Fruit fly (Drosophila melanogaster) whole organism, embryonic: Measurements from ENCODE around the gene CG33514.
A peak's percentile ranks its signal among the peaks of the same experiment; 100 is the strongest.

Experiments used
- ATbp ChIP-seq: fragments of 200-800 bp; sonication (Bioruptor generic); optimal IDR thresholded peaks from 2 replicates; lab custom pipeline; 2017; ENCODE audit warnings: missing biosample characterization, mild to moderate bottlenecking, missing genetic modification characterization, missing genetic modification reagents
- Atf3 ChIP-seq: fragments of 200-800 bp; sonication (Bioruptor generic); optimal IDR thresholded peaks from 3 replicates; lab custom pipeline; 2016; ENCODE audit warnings: missing biosample characterization, missing genetic modification characterization
- CG1024 ChIP-seq: fragments of 200-800 bp; sonication (Bioruptor generic); IDR thresholded peaks from 2 replicates; pipeline ENCODE4 v1.3.6; 2022; ENCODE audit warnings: missing biosample characterization, missing genetic modification characterization
- CG10431 ChIP-seq: fragments of 200-800 bp; sonication (Bioruptor generic); optimal IDR thresholded peaks from 3 replicates; lab custom pipeline; 2018; ENCODE audit warnings: missing biosample characterization, mild to moderate bottlenecking, missing genetic modification characterization
- CG11504 ChIP-seq: fragments of 200-800 bp; sonication (Bioruptor generic); optimal IDR thresholded peaks from 3 replicates; lab custom pipeline; 2019; ENCODE audit warnings: missing biosample characterization, mild to moderate bottlenecking, missing genetic modification characterization, moderate library complexity
- CG12391 ChIP-seq: fragments of 200-800 bp; sonication (Bioruptor generic); optimal IDR thresholded peaks from 3 replicates; lab custom pipeline; 2018; ENCODE audit warnings: missing biosample characterization, mild to moderate bottlenecking, missing genetic modification characterization, moderate library complexity
- CG14860 ChIP-seq: fragments of 200-800 bp; sonication (Bioruptor generic); IDR thresholded peaks from 3 replicates; pipeline ENCODE4 v1.3.6; 2022; ENCODE audit warnings: missing biosample characterization, missing genetic modification characterization; ENCODE audit not compliant: partially characterized antibody
- CG14965 ChIP-seq: fragments of 200-800 bp; sonication (Bioruptor generic); optimal IDR thresholded peaks from 2 replicates; lab custom pipeline; 2016; ENCODE audit warnings: missing biosample characterization, missing genetic modification characterization, borderline replicate concordance
- CG16863 ChIP-seq: fragments of 200-800 bp; sonication (Bioruptor generic); optimal IDR thresholded peaks from 3 replicates; lab custom pipeline; 2016; ENCODE audit warnings: missing biosample characterization, missing genetic modification characterization
- CG17186 ChIP-seq: fragments of 200-800 bp; sonication (Bioruptor generic); optimal IDR thresholded peaks from 3 replicates; lab custom pipeline; 2017; ENCODE audit warnings: missing biosample characterization, missing genetic modification reagents, missing genetic modification characterization
- CG17328 ChIP-seq: fragments of 200-800 bp; sonication (Bioruptor generic); IDR thresholded peaks from 2 replicates; pipeline ENCODE4 v1.3.6; 2022; ENCODE audit warnings: missing biosample characterization, missing genetic modification characterization
- CG17359 ChIP-seq: fragments of 200-800 bp; sonication (Bioruptor generic); optimal IDR thresholded peaks from 3 replicates; lab custom pipeline; 2018; ENCODE audit warnings: missing biosample characterization, mild to moderate bottlenecking, missing genetic modification characterization, moderate library complexity
- CG17361 ChIP-seq: fragments of 200-800 bp; sonication (Bioruptor generic); IDR thresholded peaks from 3 replicates; pipeline ENCODE4 v1.3.6; 2022; ENCODE audit warnings: missing biosample characterization, missing genetic modification characterization
- CG2678 ChIP-seq: fragments of 200-800 bp; sonication (Bioruptor generic); optimal IDR thresholded peaks from 3 replicates; lab custom pipeline; 2019; ENCODE audit warnings: missing biosample characterization, mild to moderate bottlenecking, missing genetic modification characterization, moderate library complexity
- CG2875 ChIP-seq: fragments of 200-800 bp; sonication (Bioruptor generic); optimal IDR thresholded peaks from 2 replicates; lab custom pipeline; 2017; ENCODE audit warnings: missing biosample characterization, mild to moderate bottlenecking, missing genetic modification characterization, missing genetic modification reagents
- CG4282 ChIP-seq: fragments of 200-800 bp; sonication (Bioruptor generic); optimal IDR thresholded peaks from 2 replicates; lab custom pipeline; 2016; ENCODE audit warnings: missing biosample characterization, missing genetic modification characterization
- CG4360 ChIP-seq: fragments of 200-800 bp; sonication (Bioruptor generic); IDR thresholded peaks from 2 replicates; pipeline ENCODE4 v1.3.6; 2022; ENCODE audit warnings: missing biosample characterization, missing genetic modification characterization
- CG6689 ChIP-seq: fragments of 200-800 bp; sonication (Bioruptor generic); IDR thresholded peaks from 2 replicates; pipeline ENCODE4 v1.3.6; 2022; ENCODE audit warnings: missing biosample characterization, missing genetic modification characterization
- CG7745 ChIP-seq: fragments of 200-800 bp; sonication (Bioruptor generic); optimal IDR thresholded peaks from 2 replicates; lab custom pipeline; 2018; ENCODE audit warnings: missing biosample characterization, mild to moderate bottlenecking, missing genetic modification characterization, moderate library complexity
- CG8924 ChIP-seq: fragments of 200-800 bp; optimal IDR thresholded peaks from 3 replicates; lab custom pipeline; 2019; ENCODE audit warnings: missing biosample characterization, mild to moderate bottlenecking, missing genetic modification characterization, moderate library complexity
- CrebB ChIP-seq: fragments of 200-800 bp; sonication (Bioruptor generic); optimal IDR thresholded peaks from 3 replicates; lab custom pipeline; 2018; ENCODE audit warnings: missing biosample characterization, mild to moderate bottlenecking, missing genetic modification characterization
- D19A ChIP-seq: fragments of 200-800 bp; optimal IDR thresholded peaks from 3 replicates; lab custom pipeline; 2019; ENCODE audit warnings: missing biosample characterization, mild to moderate bottlenecking, missing genetic modification characterization, moderate library complexity
- Dll ChIP-seq: fragments of 200-800 bp; sonication (Bioruptor generic); IDR thresholded peaks from 4 replicates; pipeline ENCODE4 v1.3.6; 2022; ENCODE audit warnings: missing biosample characterization, missing genetic modification characterization; ENCODE audit not compliant: partially characterized antibody
- Eip74EF ChIP-seq, 2 experiments: fragments of 200-800 bp in 1 of 2; fragments of >200 bp in 1 of 2; sonication (Bioruptor generic) in 1 of 2; optimal IDR thresholded peaks; 2 replicates each; lab custom pipeline; 2017 to 2019; ENCODE audit warnings: missing biosample characterization in 2 of 2, missing genetic modification characterization in 2 of 2, mild to moderate bottlenecking in 1 of 2, moderate library complexity in 1 of 2
- HLH3B ChIP-seq: fragments of 200-800 bp; sonication (Bioruptor generic); IDR thresholded peaks from 2 replicates; pipeline ENCODE4 v1.3.6; 2022; ENCODE audit warnings: missing biosample characterization, missing genetic modification characterization
- Nf-YA ChIP-seq: fragments of 200-800 bp; sonication (Bioruptor generic); IDR thresholded peaks from 2 replicates; pipeline ENCODE4 v1.3.6; 2022; ENCODE audit warnings: missing biosample characterization, missing genetic modification characterization
- Nf-YB ChIP-seq: fragments of 200-800 bp; sonication (Bioruptor generic); optimal IDR thresholded peaks from 3 replicates; lab custom pipeline; 2019; ENCODE audit warnings: missing biosample characterization, mild to moderate bottlenecking, missing genetic modification characterization, moderate library complexity
- Ptx1 ChIP-seq: fragments of 200-800 bp; sonication (Bioruptor generic); IDR thresholded peaks from 2 replicates; pipeline ENCODE4 v1.3.6; 2022; ENCODE audit warnings: missing biosample characterization, missing genetic modification characterization
- Sox102F ChIP-seq: fragments of 200-800 bp; sonication (Bioruptor generic); optimal IDR thresholded peaks from 2 replicates; lab custom pipeline; 2018; ENCODE audit warnings: missing biosample characterization, mild to moderate bottlenecking, missing genetic modification characterization, moderate library complexity
- Spps ChIP-seq: fragments of 200-800 bp; sonication (Bioruptor generic); optimal IDR thresholded peaks from 2 replicates; lab custom pipeline; 2018; ENCODE audit warnings: missing biosample characterization, mild to moderate bottlenecking, missing genetic modification characterization
- Sry-δ ChIP-seq: fragments of 200-800 bp; sonication (Bioruptor generic); optimal IDR thresholded peaks from 2 replicates; lab custom pipeline; 2016; ENCODE audit warnings: missing biosample characterization, missing genetic modification characterization
- Ssrp ChIP-seq: fragments of 200-800 bp; sonication (Bioruptor generic); optimal IDR thresholded peaks from 2 replicates; lab custom pipeline; 2018; ENCODE audit warnings: missing biosample characterization, mild to moderate bottlenecking, missing genetic modification characterization, moderate library complexity
- Stat92E ChIP-seq, 3 experiments: fragments of >200 bp in 2 of 3; fragments of 200-800 bp in 1 of 3; sonication (Bioruptor generic) in 1 of 3; optimal IDR thresholded peaks; 2 replicates each; lab custom pipeline; 2017 to 2019; ENCODE audit warnings: missing biosample characterization in 3 of 3, missing genetic modification characterization in 3 of 3, mild to moderate bottlenecking in 1 of 3, moderate library complexity in 1 of 3
- Vsx1 ChIP-seq: fragments of 200-800 bp; sonication (Bioruptor generic); optimal IDR thresholded peaks from 2 replicates; lab custom pipeline; 2017; ENCODE audit warnings: missing biosample characterization, mild to moderate bottlenecking, missing genetic modification characterization, missing genetic modification reagents
- Xrp1 ChIP-seq: fragments of 200-800 bp; sonication (Bioruptor generic); IDR thresholded peaks from 2 replicates; pipeline ENCODE4 v1.3.6; 2022; ENCODE audit warnings: missing biosample characterization, missing genetic modification characterization
- bigmax ChIP-seq: fragments of 200-800 bp; sonication (Bioruptor generic); optimal IDR thresholded peaks from 2 replicates; lab custom pipeline; 2018; ENCODE audit warnings: missing biosample characterization, mild to moderate bottlenecking, missing genetic modification characterization
- crc ChIP-seq: fragments of 200-800 bp; sonication (Bioruptor generic); optimal IDR thresholded peaks from 2 replicates; lab custom pipeline; 2016; ENCODE audit warnings: missing biosample characterization, missing genetic modification characterization
- dysf ChIP-seq: fragments of 200-800 bp; sonication (Bioruptor generic); IDR thresholded peaks from 3 replicates; pipeline ENCODE4 v1.3.6; 2022; ENCODE audit warnings: missing biosample characterization, missing genetic modification characterization
- fd96Cb ChIP-seq: fragments of 200-800 bp; sonication (Bioruptor generic); optimal IDR thresholded peaks from 2 replicates; lab custom pipeline; 2018; ENCODE audit warnings: missing biosample characterization, mild to moderate bottlenecking, missing genetic modification characterization, moderate library complexity
- grau ChIP-seq: fragments of 200-800 bp; optimal IDR thresholded peaks from 3 replicates; lab custom pipeline; 2019; ENCODE audit warnings: missing biosample characterization, mild to moderate bottlenecking, missing genetic modification characterization, moderate library complexity
- mirr ChIP-seq: fragments of 200-800 bp; sonication (Bioruptor generic); optimal IDR thresholded peaks from 3 replicates; lab custom pipeline; 2018; ENCODE audit warnings: missing biosample characterization, mild to moderate bottlenecking, missing genetic modification characterization
- nom ChIP-seq: fragments of 200-800 bp; sonication (Bioruptor generic); optimal IDR thresholded peaks from 2 replicates; lab custom pipeline; 2017; ENCODE audit warnings: missing biosample characterization, missing genetic modification characterization, mild to moderate bottlenecking, moderate library complexity, missing genetic modification reagents
- prd ChIP-seq, 3 experiments: fragments of >200 bp in 2 of 3; fragments of 200-800 bp in 1 of 3; sonication (Bioruptor generic) in 1 of 3; optimal IDR thresholded peaks in 2 of 3; IDR thresholded peaks in 1 of 3; 2 replicates in 2 of 3; 3 replicates in 1 of 3; pipeline versions ENCODE4 v1.3.6 to Lab custom; 2017 to 2022; ENCODE audit warnings: missing biosample characterization in 1 of 3, missing genetic modification characterization in 1 of 3
- pros ChIP-seq: fragments of 200-800 bp; sonication (Bioruptor generic); optimal IDR thresholded peaks from 3 replicates; lab custom pipeline; 2019; ENCODE audit warnings: missing biosample characterization, mild to moderate bottlenecking, missing genetic modification characterization, moderate library complexity
- row ChIP-seq: fragments of 200-800 bp; sonication (Bioruptor generic); IDR thresholded peaks from 3 replicates; pipeline ENCODE4 v1.3.6; 2022; ENCODE audit warnings: missing biosample characterization, missing genetic modification characterization
- sens ChIP-seq: fragments of 200-800 bp; sonication (Bioruptor generic); peaks from one replicate; lab custom pipeline; 2016; ENCODE audit warnings: missing biosample characterization, missing genetic modification characterization
- usp ChIP-seq: fragments of >200 bp; optimal IDR thresholded peaks from 2 replicates; lab custom pipeline; 2017; ENCODE audit warnings: missing biosample characterization, missing genetic modification characterization
- vvl ChIP-seq: fragments of 200-800 bp; sonication (Bioruptor generic); IDR thresholded peaks from 2 replicates; pipeline ENCODE4 v1.3.6; 2022; ENCODE audit warnings: missing biosample characterization, missing genetic modification characterization
- zfh1 ChIP-seq: fragments of 200-800 bp; sonication (Bioruptor generic); IDR thresholded peaks from 3 replicates; pipeline ENCODE4 v1.3.6; 2022; ENCODE audit warnings: missing biosample characterization, missing genetic modification characterization

The CG33514 gene

DNA sequence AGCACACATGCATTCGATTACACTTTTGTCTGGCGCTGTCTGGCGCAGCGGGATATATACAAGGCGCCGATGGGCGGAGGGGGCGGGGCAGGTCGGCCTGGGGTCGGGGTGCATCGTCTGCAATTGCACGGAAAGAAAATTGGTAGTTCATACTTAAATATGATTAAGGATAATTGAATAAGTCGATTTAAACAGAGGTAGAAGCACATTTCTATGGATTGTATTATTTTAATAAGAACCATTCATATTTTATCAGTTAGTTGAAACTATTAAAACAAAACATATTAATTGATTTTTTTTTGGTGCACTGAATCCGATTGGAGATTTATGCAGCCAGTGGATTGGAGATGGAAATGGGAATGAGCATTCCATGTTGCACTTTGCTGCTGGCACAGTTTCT, 34.7 kb downstream of the CG33514 start (continued):
- TF ChIP-seq Ptx1 (GFP tag; lab: Robert Waterston, UW) (0 out of 2 replicates have a peak, but pooled peaks have one; percentile 28), Atf3 (GFP tag; lab: Kevin White, UChicago) (no peak), CG17359 (peak; percentile 28), Nf-YB (GFP tag; lab: Kevin White, UChicago) (peak; percentile 24), dysf (GFP tag; lab: Robert Waterston, UW) (no peak), Vsx1 (GFP tag; lab: Kevin White, UChicago) (no peak), sens (GFP tag; lab: Kevin White, UChicago) (peak; percentile 87), usp (GFP tag; lab: Kevin White, UChicago) (no peak), Nf-YA (GFP tag; lab: Robert Waterston, UW) (no peak), nom (GFP tag; lab: Kevin White, UChicago) (no peak), row (GFP tag; lab: Robert Waterston, UW) (peak; percentile 26; the same call in 1 of the 3 replicates), pros (GFP tag; lab: Kevin White, UChicago) (no peak), CG12391 (tag; lab: Kevin White, UChicago) (peak; percentile 24), zfh1 (GFP tag; lab: Robert Waterston, UW) (peak; percentile 35; the same call in 1 of the 3 replicates), prd (optimal IDR thresholded peaks at IDR 0.05; lab: Kevin White, UChicago) (no peak), prd (GFP tag; IDR thresholded peaks at IDR 0.05; lab: Robert Waterston, UW) (peak; percentile 60; the same call in 2 of the 3 replicates), Eip74EF (GFP tag; optimal IDR thresholded peaks at IDR 0.05; lab: Kevin White, UChicago) (peak in 1 of 2 experiments; percentile 34), CG14860 (GFP tag; lab: Robert Waterston, UW) (no peak), CrebB (tag; lab: Kevin White, UChicago) (no peak), grau (tag; lab: Kevin White, UChicago) (peak; percentile 4), Dll (GFP tag; lab: Robert Waterston, UW) (no peak), Ssrp (tag; lab: Kevin White, UChicago) (peak; percentile 21), CG14965 (no peak), CG7745 (tag; lab: Kevin White, UChicago) (no peak), vvl (peak; percentile 42; the same call in 1 of the 2 replicates), CG4282 (GFP tag; lab: Kevin White, UChicago) (no peak), CG8924 (peak; percentile 6), CG1024 (GFP tag; lab: Robert Waterston, UW) (no peak), mirr (no peak), CG16863 (GFP tag; lab: Kevin White, UChicago) (no peak), bigmax (GFP tag; lab: Kevin White, UChicago) (no peak), CG6689 (GFP tag; lab: Robert Waterston, UW) (peak; percentile 28; the same call in 1 of the 2 replicates), CG17328 (GFP tag; lab: Robert Waterston, UW) (peak; percentile 40; the same call in 1 of the 2 replicates), fd96Cb (tag; lab: Kevin White, UChicago) (peak; percentile 31), Stat92E (GFP tag; optimal IDR thresholded peaks at IDR 0.05; lab: Kevin White, UChicago) (no peak), CG2875 (GFP tag; lab: Kevin White, UChicago) (peak; percentile 34), CG17186 (GFP tag; lab: Kevin White, UChicago) (no peak), CG4360 (GFP tag; lab: Robert Waterston, UW) (no peak), D19A (tag; lab: Kevin White, UChicago) (no peak), HLH3B (GFP tag; lab: Robert Waterston, UW) (peak; percentile 20; the same call in 1 of the 2 replicates), CG2678 (tag; lab: Kevin White, UChicago) (peak; percentile 27), Xrp1 (peak; percentile 74), crc (GFP tag; lab: Kevin White, UChicago) (no peak), Sry-δ (GFP tag; lab: Kevin White, UChicago) (no peak), CG10431 (GFP tag; lab: Kevin White, UChicago) (no peak), CG11504 (peak; percentile 6), Sox102F (GFP tag; lab: Kevin White, UChicago) (peak; percentile 40), ATbp (peak; percentile 47), Spps (tag; lab: Kevin White, UChicago) (no peak), CG17361 (GFP tag; lab: Robert Waterston, UW) (peak; percentile 29; the same call in 1 of the 3 replicates)
